Fruit fly (Drosophila melanogaster): Measurements from ENCODE around the gene Pgam5.

- TF ChIP-seq CG14711 (tag; optimal IDR thresholded peaks at IDR 0.05) = peak; percentile 43
- TF ChIP-seq toe (GFP tag; optimal IDR thresholded peaks at IDR 0.05) = peak; percentile 2
- TF ChIP-seq tj (GFP tag; optimal IDR thresholded peaks at IDR 0.05) = peak; percentile 42
- no peak for TF ChIP-seq kay (GFP tag; ENCODE audit: borderline replicate concordance)
- peak; percentile 73 for TF ChIP-seq ovo (GFP tag; optimal IDR thresholded peaks at IDR 0.05)
- no peak for TF ChIP-seq CG5204 (GFP tag; optimal IDR thresholded peaks at IDR 0.05)
- TF ChIP-seq CG7045 (GFP tag; optimal IDR thresholded peaks at IDR 0.05) = no peak
- TF ChIP-seq bab1 (GFP tag; optimal IDR thresholded peaks at IDR 0.05) = peak; percentile 72
- TF ChIP-seq Crg-1 (GFP tag; optimal IDR thresholded peaks at IDR 0.05) = peak; percentile 47
- peak; percentile 78 for TF ChIP-seq CG7101 (tag; optimal IDR thresholded peaks at IDR 0.05)
- TF ChIP-seq CG12768 (GFP tag; optimal IDR thresholded peaks at IDR 0.05) = peak; percentile 29
- no peak for TF ChIP-seq cnc (optimal IDR thresholded peaks at IDR 0.05)
- TF ChIP-seq CG11617 (GFP tag; optimal IDR thresholded peaks at IDR 0.05) = peak; percentile 60
- TF ChIP-seq Clk (GFP tag; optimal IDR thresholded peaks at IDR 0.05) = peak; percentile 11
Measured at dm6 chrX:1880139-1880556, 6.8 kb upstream of the Pgam5 start, which contains the start of gene Coa8.

All from whole organism, adult.